Worm (Caenorhabditis elegans) whole organism, young adult: ENCODE results near the gene T15B7.1.

Experiments
- B0336.3 ChIP-seq: fragments of 200-800 bp; sonication (Bioruptor generic); IDR thresholded peaks from 2 replicates; pipeline ENCODE4 v1.3.6; 2022; ENCODE audit warnings: missing genetic modification characterization, missing compliant biosample characterization
- D2030.7 ChIP-seq: fragments of 200-800 bp; sonication (Bioruptor generic); IDR thresholded peaks from 2 replicates; pipeline ENCODE4 v1.3.6; 2022; ENCODE audit warnings: missing genetic modification reagents, missing genetic modification characterization, missing compliant biosample characterization
- F33H1.4 ChIP-seq: fragments of 200-800 bp; sonication (Bioruptor generic); IDR thresholded peaks from 2 replicates; pipeline ENCODE4 v1.3.6; 2022; ENCODE audit warnings: missing genetic modification reagents, missing genetic modification characterization, missing compliant biosample characterization
- F37B4.10 ChIP-seq: fragments of 200-800 bp; sonication (Bioruptor generic); IDR thresholded peaks from 2 replicates; pipeline ENCODE4 v1.3.6; 2022; ENCODE audit warnings: missing genetic modification characterization, missing compliant biosample characterization
- K12H6.12 ChIP-seq: fragments of 200-800 bp; sonication (Bioruptor generic); optimal IDR thresholded peaks from 2 replicates; lab custom pipeline; 2018; ENCODE audit warnings: mild to moderate bottlenecking, missing genetic modification characterization, missing compliant biosample characterization
- T07F8.4 ChIP-seq: sonication (generic microtip); optimal IDR thresholded peaks from 2 replicates; lab custom pipeline; 2016; ENCODE audit warnings: mild to moderate bottlenecking, missing genetic modification characterization, moderate library complexity, missing compliant biosample characterization
- Y67H2A.10 ChIP-seq: fragments of 200-800 bp; sonication (Bioruptor generic); conservative IDR thresholded peaks from 2 replicates; pipeline ENCODE4 v1.3.6; 2022; ENCODE audit warnings: missing genetic modification reagents, missing genetic modification characterization, missing compliant biosample characterization
- attf-5 ChIP-seq: fragments of 200-800 bp; sonication (Bioruptor generic); optimal IDR thresholded peaks from 2 replicates; lab custom pipeline; 2018; ENCODE audit warnings: mild to moderate bottlenecking, missing genetic modification characterization, missing compliant biosample characterization
- bed-2 ChIP-seq: fragments of 200-800 bp; sonication (Bioruptor generic); IDR thresholded peaks from 2 replicates; pipeline ENCODE4 v1.3.6; 2022; ENCODE audit warnings: missing genetic modification reagents, missing genetic modification characterization, missing compliant biosample characterization
- ccch-3 ChIP-seq: fragments of 200-800 bp; sonication (Bioruptor generic); optimal IDR thresholded peaks from 2 replicates; lab custom pipeline; 2018; ENCODE audit warnings: mild to moderate bottlenecking, missing genetic modification characterization, missing compliant biosample characterization
- cebp-1 ChIP-seq, 2 experiments: fragments of 200-800 bp in 1 of 2; sonication (Bioruptor generic) in 1 of 2; sonication (generic microtip) in 1 of 2; IDR thresholded peaks in 1 of 2; optimal IDR thresholded peaks in 1 of 2; 2 replicates each; pipeline versions ENCODE4 v1.3.6 to Lab custom; 2017 to 2022; ENCODE audit warnings: missing compliant biosample characterization in 2 of 2, missing genetic modification characterization in 2 of 2, mild to moderate bottlenecking in 1 of 2, missing genetic modification reagents in 1 of 2, moderate library complexity in 1 of 2
- ceh-27 ChIP-seq: fragments of 200-800 bp; sonication (Bioruptor generic); optimal IDR thresholded peaks from 2 replicates; lab custom pipeline; 2018; ENCODE audit warnings: mild to moderate bottlenecking, missing genetic modification characterization, moderate library complexity, missing compliant biosample characterization
- ceh-58 ChIP-seq: fragments of 200-800 bp; sonication (Bioruptor generic); IDR thresholded peaks from 2 replicates; pipeline ENCODE4 v1.3.6; 2022; ENCODE audit warnings: missing genetic modification characterization, missing compliant biosample characterization
- ceh-79 ChIP-seq: sonication (generic microtip); optimal IDR thresholded peaks from 2 replicates; lab custom pipeline; 2017; ENCODE audit warnings: mild to moderate bottlenecking, missing genetic modification characterization, missing compliant biosample characterization
- die-1 ChIP-seq: sonication (generic microtip); optimal IDR thresholded peaks from 2 replicates; lab custom pipeline; 2016; ENCODE audit warnings: missing genotype, mild to moderate bottlenecking, missing genetic modification characterization, missing compliant biosample characterization
- dox-1 ChIP-seq: fragments of 200-800 bp; sonication (Bioruptor generic); IDR thresholded peaks from 2 replicates; pipeline ENCODE4 v1.3.6; 2022; ENCODE audit warnings: missing genetic modification reagents, missing genetic modification characterization, missing compliant biosample characterization
- egl-18 ChIP-seq: fragments of 200-800 bp; sonication (Bioruptor generic); IDR thresholded peaks from 2 replicates; pipeline ENCODE4 v1.3.6; 2022; ENCODE audit warnings: missing genetic modification reagents, missing genetic modification characterization, missing compliant biosample characterization
- ekl-4 ChIP-seq: fragments of 200-800 bp; sonication (Bioruptor generic); IDR thresholded peaks from 2 replicates; pipeline ENCODE4 v1.3.6; 2022; ENCODE audit warnings: missing genetic modification reagents, missing genetic modification characterization, missing compliant biosample characterization
- gei-17 ChIP-seq: fragments of 200-800 bp; sonication (Bioruptor generic); optimal IDR thresholded peaks from 2 replicates; lab custom pipeline; 2018; ENCODE audit warnings: mild to moderate bottlenecking, missing genetic modification characterization, missing compliant biosample characterization
- hlh-12 ChIP-seq: sonication (generic microtip); optimal IDR thresholded peaks from 2 replicates; lab custom pipeline; 2016; ENCODE audit warnings: missing genetic modification characterization, missing compliant biosample characterization
- hmg-1.2 ChIP-seq: fragments of 200-800 bp; sonication (Bioruptor generic); IDR thresholded peaks from 2 replicates; pipeline ENCODE4 v1.3.6; 2022; ENCODE audit warnings: missing genetic modification reagents, missing genetic modification characterization, missing compliant biosample characterization
- hmg-20 ChIP-seq: fragments of 200-800 bp; sonication (Bioruptor generic); IDR thresholded peaks from 2 replicates; pipeline ENCODE4 v1.3.6; 2022; ENCODE audit warnings: missing genetic modification reagents, missing genetic modification characterization, missing compliant biosample characterization
- lin-26 ChIP-seq: fragments of 200-800 bp; sonication (Bioruptor generic); IDR thresholded peaks from 2 replicates; pipeline ENCODE4 v1.3.6; 2022; ENCODE audit warnings: missing genetic modification reagents, missing genetic modification characterization, missing compliant biosample characterization
- lin-35 ChIP-seq, 3 experiments: fragments of 150-350 bp in 2 of 3; sonication (generic microtip) in 1 of 3; optimal IDR thresholded peaks; 2 replicates each; lab custom pipeline; 2014 to 2018; ENCODE audit warnings: missing biosample characterization in 3 of 3, missing genetic modification characterization in 3 of 3, missing genetic modification reagents in 3 of 3
- lin-54 ChIP-seq: fragments of 200-800 bp; sonication (Bioruptor generic); optimal IDR thresholded peaks from 2 replicates; lab custom pipeline; 2018; ENCODE audit warnings: mild to moderate bottlenecking, missing genetic modification characterization, missing compliant biosample characterization
- madf-3 ChIP-seq: fragments of 200-800 bp; sonication (Bioruptor generic); IDR thresholded peaks from 2 replicates; pipeline ENCODE4 v1.3.6; 2022; ENCODE audit warnings: missing genetic modification reagents, missing genetic modification characterization, missing compliant biosample characterization
- mel-28 ChIP-seq: sonication (generic microtip); optimal IDR thresholded peaks from 2 replicates; lab custom pipeline; 2016; ENCODE audit warnings: borderline replicate concordance, mild to moderate bottlenecking, missing genetic modification characterization, missing compliant biosample characterization
- nhr-120 ChIP-seq: fragments of 200-800 bp; sonication (Bioruptor generic); IDR thresholded peaks from 2 replicates; pipeline ENCODE4 v1.3.6; 2022; ENCODE audit warnings: missing genetic modification characterization, missing compliant biosample characterization
- pbrm-1 ChIP-seq: fragments of 200-800 bp; sonication (Bioruptor generic); IDR thresholded peaks from 2 replicates; pipeline ENCODE4 v1.3.6; 2022; ENCODE audit warnings: missing genetic modification reagents, missing genetic modification characterization, missing compliant biosample characterization
- rec-8 ChIP-seq, 2 experiments: sonication (generic microtip); optimal IDR thresholded peaks; 2 replicates each; lab custom pipeline; 2016; ENCODE audit warnings: mild to moderate bottlenecking in 2 of 2, missing genetic modification characterization in 2 of 2, missing genetic modification reagents in 2 of 2, missing genotype in 2 of 2, missing biosample characterization in 1 of 2, missing compliant biosample characterization in 1 of 2, moderate library complexity in 1 of 2
- repo-1 ChIP-seq: sonication (generic microtip); optimal IDR thresholded peaks from 2 replicates; lab custom pipeline; 2017; ENCODE audit warnings: mild to moderate bottlenecking, missing genetic modification characterization, missing compliant biosample characterization
- sea-2 ChIP-seq: fragments of 200-800 bp; sonication (Bioruptor generic); IDR thresholded peaks from 2 replicates; pipeline ENCODE4 v1.3.6; 2022; ENCODE audit warnings: missing genetic modification characterization, missing compliant biosample characterization
- somi-1 ChIP-seq: fragments of 200-800 bp; sonication (Bioruptor generic); optimal IDR thresholded peaks from 2 replicates; lab custom pipeline; 2018; ENCODE audit warnings: mild to moderate bottlenecking, missing genetic modification characterization, missing compliant biosample characterization
- zfh-2 ChIP-seq: fragments of 200-800 bp; sonication (Bioruptor generic); conservative IDR thresholded peaks from 2 replicates; pipeline ENCODE4 v1.3.6; 2022; ENCODE audit warnings: missing genetic modification reagents, missing genetic modification characterization, missing compliant biosample characterization
- zim-3 ChIP-seq: sonication (generic microtip); optimal IDR thresholded peaks from 2 replicates; lab custom pipeline; 2017; ENCODE audit warnings: mild to moderate bottlenecking, missing genetic modification characterization, moderate library complexity, missing compliant biosample characterization
- ztf-26 ChIP-seq: sonication (generic microtip); optimal IDR thresholded peaks from 2 replicates; lab custom pipeline; 2017; ENCODE audit warnings: missing genetic modification characterization, missing compliant biosample characterization
- ztf-3 ChIP-seq: fragments of 200-800 bp; sonication (Bioruptor generic); optimal IDR thresholded peaks from 2 replicates; lab custom pipeline; 2018; ENCODE audit warnings: mild to moderate bottlenecking, missing genetic modification characterization, missing compliant biosample characterization
- ztf-6 ChIP-seq: fragments of 200-800 bp; sonication (Bioruptor generic); IDR thresholded peaks from 2 replicates; pipeline ENCODE4 v1.3.6; 2022; ENCODE audit warnings: missing genetic modification reagents, missing genetic modification characterization, missing compliant biosample characterization

The T15B7.1 gene

ce11 chrV:6879490-6879889, 37.0 kb downstream of the T15B7.1 start (continued):
- TF ChIP-seq rec-8 (tag; optimal IDR thresholded peaks at IDR 0.05; lab: Kevin White, UChicago) (peak in 1 of 2 experiments; percentile 8), ekl-4 (GFP tag; lab: Robert Waterston, UW) (no peak), hmg-20 (GFP tag; lab: Robert Waterston, UW) (no peak), lin-35 (GFP tag; optimal IDR thresholded peaks at IDR 0.05; lab: Kevin White, UChicago) (peak in 1 of 3 experiments; percentile 52), lin-54 (peak; percentile 17), lin-26 (0 out of 2 replicates have a peak, but pooled peaks have one; percentile 43), ceh-58 (GFP tag; lab: Robert Waterston, UW) (no peak), madf-3 (GFP tag; lab: Robert Waterston, UW) (peak; percentile 54; the same call in 1 of the 2 replicates), ceh-27 (peak; percentile 78), gei-17 (GFP tag; lab: Kevin White, UChicago) (peak; percentile 16), hlh-12 (tag; lab: Kevin White, UChicago) (no peak), attf-5 (GFP tag; lab: Kevin White, UChicago) (peak; percentile 53), dox-1 (GFP tag; lab: Robert Waterston, UW) (peak; percentile 74), egl-18 (GFP tag; lab: Robert Waterston, UW) (0 out of 2 replicates have a peak, but pooled peaks have one; percentile 45), F33H1.4 (GFP tag; lab: Robert Waterston, UW) (no peak), ztf-26 (tag; lab: Kevin White, UChicago) (peak; percentile 34), cebp-1 (GFP tag; IDR thresholded peaks at IDR 0.05; lab: Robert Waterston, UW) (no peak), cebp-1 (tag; optimal IDR thresholded peaks at IDR 0.05; lab: Kevin White, UChicago) (peak; percentile 76), bed-2 (GFP tag; lab: Robert Waterston, UW) (peak; percentile 40; the same call in 1 of the 2 replicates), repo-1 (tag; lab: Kevin White, UChicago) (peak; percentile 25), Y67H2A.10 (GFP tag; lab: Robert Waterston, UW) (no peak), B0336.3 (GFP tag; lab: Robert Waterston, UW) (no peak), somi-1 (GFP tag; lab: Kevin White, UChicago) (peak; percentile 20), pbrm-1 (GFP tag; lab: Robert Waterston, UW) (peak; percentile 60; the same call in 1 of the 2 replicates), ccch-3 (GFP tag; lab: Kevin White, UChicago) (no peak), ztf-6 (peak; percentile 35; the same call in 1 of the 2 replicates), D2030.7 (GFP tag; lab: Robert Waterston, UW) (no peak), nhr-120 (GFP tag; lab: Robert Waterston, UW) (no peak), die-1 (tag; lab: Kevin White, UChicago) (peak; percentile 56), ztf-3 (GFP tag; lab: Kevin White, UChicago) (no peak), T07F8.4 (tag; lab: Kevin White, UChicago) (no peak), sea-2 (no peak)

- TF ChIP-seq zim-3 (tag; lab: Kevin White, UChicago) (no peak), zfh-2 (GFP tag; lab: Robert Waterston, UW) (peak; percentile 82), hmg-1.2 (GFP tag; lab: Robert Waterston, UW) (peak; percentile 19; the same call in 1 of the 2 replicates), dox-1 (GFP tag; lab: Robert Waterston, UW) (0 out of 2 replicates have a peak, but pooled peaks have one; percentile 6), mel-28 (tag; lab: Kevin White, UChicago) (no peak), ekl-4 (GFP tag; lab: Robert Waterston, UW) (peak; percentile 23; the same call in 1 of the 2 replicates), ceh-27 (peak; percentile 66), F37B4.10 (0 out of 2 replicates have a peak, but pooled peaks have one; percentile 18), K12H6.12 (peak; percentile 11), T07F8.4 (tag; lab: Kevin White, UChicago) (no peak), cebp-1 (GFP tag; IDR thresholded peaks at IDR 0.05; lab: Robert Waterston, UW) (no peak), cebp-1 (tag; optimal IDR thresholded peaks at IDR 0.05; lab: Kevin White, UChicago) (peak; percentile 35), ceh-79 (tag; lab: Kevin White, UChicago) (peak; percentile 9)
Measured at ce11 chrV:6880623-6881022, 38.1 kb downstream of the T15B7.1 start.
